Worm (Caenorhabditis elegans) whole organism, young adult: ENCODE data around the gene srv-29.

Source experiments
- B0336.3 ChIP-seq: fragments of 200-800 bp; sonication (Bioruptor generic); IDR thresholded peaks from 2 replicates; pipeline ENCODE4 v1.3.6; 2022; ENCODE audit warnings: missing genetic modification characterization, missing compliant biosample characterization
- F57A8.1 ChIP-seq: fragments of 200-800 bp; sonication (Bioruptor generic); optimal IDR thresholded peaks from 2 replicates; lab custom pipeline; 2018; ENCODE audit warnings: mild to moderate bottlenecking, missing genetic modification characterization, moderate library complexity, missing compliant biosample characterization
- T26A5.8 ChIP-seq: sonication (generic microtip); optimal IDR thresholded peaks from 2 replicates; lab custom pipeline; 2016; ENCODE audit warnings: missing genetic modification characterization, missing compliant biosample characterization
- ZK185.1 ChIP-seq: sonication (generic microtip); optimal IDR thresholded peaks from 2 replicates; lab custom pipeline; 2016; ENCODE audit warnings: mild to moderate bottlenecking, missing genetic modification characterization, missing compliant biosample characterization; ENCODE audit not compliant: poor library complexity, severe bottlenecking
- cebp-1 ChIP-seq, 2 experiments: fragments of 200-800 bp in 1 of 2; sonication (Bioruptor generic) in 1 of 2; sonication (generic microtip) in 1 of 2; IDR thresholded peaks in 1 of 2; optimal IDR thresholded peaks in 1 of 2; 2 replicates each; pipeline versions ENCODE4 v1.3.6 to Lab custom; 2017 to 2022; ENCODE audit warnings: missing compliant biosample characterization in 2 of 2, missing genetic modification characterization in 2 of 2, mild to moderate bottlenecking in 1 of 2, missing genetic modification reagents in 1 of 2, moderate library complexity in 1 of 2
- egl-44 ChIP-seq: fragments of 200-800 bp; sonication (Bioruptor generic); IDR thresholded peaks from 2 replicates; pipeline ENCODE4 v1.3.6; 2022; ENCODE audit warnings: missing genetic modification reagents, missing genetic modification characterization, missing compliant biosample characterization
- mcd-1 ChIP-seq: fragments of 200-800 bp; sonication (Bioruptor generic); IDR thresholded peaks from 2 replicates; pipeline ENCODE4 v1.3.6; 2022; ENCODE audit warnings: missing genetic modification reagents, missing genetic modification characterization, missing compliant biosample characterization
- tbx-9 ChIP-seq: sonication (generic microtip); optimal IDR thresholded peaks from 2 replicates; lab custom pipeline; 2016; ENCODE audit warnings: borderline replicate concordance, missing genetic modification characterization, inconsistent platforms, missing compliant biosample characterization
- unc-62 ChIP-seq: fragments of 150-350 bp; optimal IDR thresholded peaks from 2 replicates; lab custom pipeline; 2014; ENCODE audit warnings: missing biosample characterization, missing genetic modification reagents, missing genetic modification characterization
- ztf-28 ChIP-seq: fragments of 200-800 bp; sonication (Bioruptor generic); IDR thresholded peaks from 2 replicates; pipeline ENCODE4 v1.3.6; 2022; ENCODE audit warnings: missing genetic modification reagents, missing genetic modification characterization, missing compliant biosample characterization

DNA sequence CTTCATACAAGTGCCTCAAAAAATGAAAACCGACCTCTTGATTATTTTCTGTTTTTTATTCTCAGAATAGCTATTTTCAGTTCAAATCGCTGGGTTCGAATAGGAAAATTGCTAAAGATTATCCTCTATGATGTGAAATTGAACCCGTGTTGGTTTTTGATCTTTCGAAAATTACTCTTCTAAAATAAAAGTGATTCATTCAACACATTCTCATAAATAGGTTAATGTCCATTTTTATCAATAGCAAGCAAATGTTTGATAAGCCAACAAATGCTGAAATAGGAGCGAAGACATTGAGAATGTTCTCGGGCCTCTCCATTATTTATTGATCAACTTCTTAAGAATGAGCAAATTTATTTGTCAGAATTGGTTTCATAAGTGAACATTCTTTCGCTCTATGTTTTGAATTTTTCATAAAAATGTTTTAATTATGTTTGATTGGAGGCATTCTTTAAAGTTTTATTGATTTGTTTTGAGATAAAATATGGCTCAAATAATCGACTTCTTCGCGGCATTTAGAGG is 33.6 kb downstream of the srv-29 start, which contains the start of gene F58F9.3:
- no peak for TF ChIP-seq mcd-1 (GFP tag; lab: Robert Waterston, UW)
- TF ChIP-seq ztf-28 (GFP tag; lab: Robert Waterston, UW): no peak
- no peak for TF ChIP-seq egl-44 (GFP tag; lab: Robert Waterston, UW)
- TF ChIP-seq unc-62 (GFP tag; lab: Kevin White, UChicago): no peak
- TF ChIP-seq tbx-9: no peak
- no peak for TF ChIP-seq F57A8.1 (GFP tag; lab: Kevin White, UChicago)
- no peak for TF ChIP-seq B0336.3 (GFP tag; lab: Robert Waterston, UW)
- TF ChIP-seq cebp-1 (GFP tag; IDR thresholded peaks at IDR 0.05; lab: Robert Waterston, UW): no peak
- TF ChIP-seq cebp-1 (tag; optimal IDR thresholded peaks at IDR 0.05; lab: Kevin White, UChicago): no peak
- no peak for TF ChIP-seq T26A5.8 (tag; lab: Kevin White, UChicago)
- TF ChIP-seq ZK185.1: no peak
